Worm (Caenorhabditis elegans): ENCODE data around the gene C07A9.12.

ce11 chrIII:9757414-9757813, 30.1 kb upstream of the C07A9.12 start, which contains the start of gene vps-53:
- TF ChIP-seq pqm-1 (tag; optimal IDR thresholded peaks at IDR 0.05): no peak
- no peak for TF ChIP-seq unc-62 (GFP tag; optimal IDR thresholded peaks at IDR 0.05)
- TF ChIP-seq nhr-23 (tag; optimal IDR thresholded peaks at IDR 0.05): no peak
- TF ChIP-seq lin-39 (tag; optimal IDR thresholded peaks at IDR 0.05): no peak
- no peak for TF ChIP-seq jun-1 (tag; optimal IDR thresholded peaks at IDR 0.05)
- no peak for TF ChIP-seq zag-1 (tag; optimal IDR thresholded peaks at IDR 0.05)
- TF ChIP-seq fos-1 (tag; optimal IDR thresholded peaks at IDR 0.05): no peak
- TF ChIP-seq ztf-11 (tag; optimal IDR thresholded peaks at IDR 0.05): no peak
- no peak for TF ChIP-seq nhr-77 (tag; optimal IDR thresholded peaks at IDR 0.05)
- TF ChIP-seq nhr-28 (tag; optimal IDR thresholded peaks at IDR 0.05): no peak
- no peak for TF ChIP-seq tbx-2 (tag; optimal IDR thresholded peaks at IDR 0.05)
- TF ChIP-seq aly-2 (tag; optimal IDR thresholded peaks at IDR 0.05): no peak
- TF ChIP-seq nhr-237 (tag; optimal IDR thresholded peaks at IDR 0.05): no peak

All from whole organism, L3 larva.